Fruit fly (Drosophila melanogaster) whole organism, embryonic: ENCODE data around the gene CG10300.

Experiments used
- Blimp-1 ChIP-seq: fragments of 200-800 bp; sonication (Bioruptor generic); optimal IDR thresholded peaks from 3 replicates; lab custom pipeline; 2018; ENCODE audit warnings: missing biosample characterization, missing genetic modification characterization, mild to moderate bottlenecking, moderate library complexity, missing genetic modification reagents
- CG10274 ChIP-seq: fragments of 200-800 bp; sonication (Bioruptor generic); optimal IDR thresholded peaks from 3 replicates; lab custom pipeline; 2017; ENCODE audit warnings: missing biosample characterization, mild to moderate bottlenecking, missing genetic modification characterization
- CG13424 ChIP-seq: fragments of 200-800 bp; sonication (Bioruptor generic); optimal IDR thresholded peaks from 2 replicates; lab custom pipeline; 2019; ENCODE audit warnings: missing biosample characterization, mild to moderate bottlenecking, missing genetic modification characterization, moderate library complexity
- CG14050 ChIP-seq: fragments of 200-800 bp; sonication (Bioruptor generic); IDR thresholded peaks from 3 replicates; pipeline ENCODE4 v1.3.6; 2022; ENCODE audit warnings: missing biosample characterization, missing genetic modification characterization
- CG15601 ChIP-seq: fragments of 200-800 bp; sonication (Bioruptor generic); optimal IDR thresholded peaks from 3 replicates; lab custom pipeline; 2019; ENCODE audit warnings: missing biosample characterization, mild to moderate bottlenecking, missing genetic modification characterization, moderate library complexity
- CG17829 ChIP-seq: fragments of 200-800 bp; optimal IDR thresholded peaks from 2 replicates; lab custom pipeline; 2019; ENCODE audit warnings: missing biosample characterization, mild to moderate bottlenecking, missing genetic modification characterization, moderate library complexity
- CG18011 ChIP-seq: fragments of 200-800 bp; sonication (Bioruptor generic); optimal IDR thresholded peaks from 2 replicates; lab custom pipeline; 2017; ENCODE audit warnings: missing biosample characterization, missing genetic modification characterization, mild to moderate bottlenecking, moderate library complexity, missing genotype
- CG2712 ChIP-seq: fragments of 200-800 bp; optimal IDR thresholded peaks from 3 replicates; lab custom pipeline; 2019; ENCODE audit warnings: missing biosample characterization, mild to moderate bottlenecking, missing genetic modification characterization, moderate library complexity
- CG32767 ChIP-seq: fragments of 200-800 bp; sonication (Bioruptor generic); IDR thresholded peaks from 2 replicates; pipeline ENCODE4 v1.3.6; 2022; ENCODE audit warnings: missing biosample characterization, missing genetic modification characterization
- CG34376 ChIP-seq: fragments of 200-800 bp; sonication (Bioruptor generic); optimal IDR thresholded peaks from 2 replicates; lab custom pipeline; 2018; ENCODE audit warnings: missing biosample characterization, mild to moderate bottlenecking, missing genetic modification characterization
- CG3847 ChIP-seq: fragments of 200-800 bp; sonication (Bioruptor generic); IDR thresholded peaks from 2 replicates; pipeline ENCODE4 v1.3.6; 2022; ENCODE audit warnings: missing biosample characterization, missing genetic modification characterization
- CG4282 ChIP-seq: fragments of 200-800 bp; sonication (Bioruptor generic); optimal IDR thresholded peaks from 2 replicates; lab custom pipeline; 2016; ENCODE audit warnings: missing biosample characterization, missing genetic modification characterization
- CG4617 ChIP-seq: fragments of 200-800 bp; sonication (Bioruptor generic); optimal IDR thresholded peaks from 3 replicates; lab custom pipeline; 2016; ENCODE audit warnings: missing biosample characterization, missing genetic modification characterization, borderline replicate concordance
- CG6654 ChIP-seq: fragments of 200-800 bp; sonication (Bioruptor generic); optimal IDR thresholded peaks from 2 replicates; lab custom pipeline; 2017; ENCODE audit warnings: missing biosample characterization, mild to moderate bottlenecking, missing genetic modification characterization
- CG7963 ChIP-seq: fragments of 200-800 bp; sonication (Bioruptor generic); IDR thresholded peaks from 3 replicates; pipeline ENCODE4 v1.3.6; 2022; ENCODE audit warnings: missing biosample characterization, missing genetic modification characterization; ENCODE audit not compliant: partially characterized antibody
- CG8281 ChIP-seq: fragments of 200-800 bp; sonication (Bioruptor generic); optimal IDR thresholded peaks from 2 replicates; lab custom pipeline; 2018; ENCODE audit warnings: missing biosample characterization, mild to moderate bottlenecking, missing genetic modification characterization, moderate library complexity
- CG8388 ChIP-seq: fragments of 200-800 bp; sonication (Bioruptor generic); optimal IDR thresholded peaks from 2 replicates; lab custom pipeline; 2019; ENCODE audit warnings: missing biosample characterization, mild to moderate bottlenecking, missing genetic modification characterization, moderate library complexity
- CG9437 ChIP-seq: fragments of 200-800 bp; sonication (Bioruptor generic); optimal IDR thresholded peaks from 2 replicates; lab custom pipeline; 2018; ENCODE audit warnings: missing biosample characterization, mild to moderate bottlenecking, missing genetic modification characterization
- CG9817 ChIP-seq: fragments of 200-800 bp; sonication (Bioruptor generic); optimal IDR thresholded peaks from 2 replicates; lab custom pipeline; 2018; ENCODE audit warnings: missing biosample characterization, mild to moderate bottlenecking, missing genetic modification characterization, moderate library complexity
- CG9932 ChIP-seq: fragments of 200-800 bp; sonication (Bioruptor generic); IDR thresholded peaks from 2 replicates; pipeline ENCODE4 v1.3.6; 2022; ENCODE audit warnings: missing biosample characterization, missing genetic modification characterization
- Deaf1 ChIP-seq: fragments of 200-800 bp; optimal IDR thresholded peaks from 3 replicates; lab custom pipeline; 2019; ENCODE audit warnings: missing biosample characterization, mild to moderate bottlenecking, missing genetic modification characterization, moderate library complexity
- Ets65A ChIP-seq: fragments of 200-800 bp; sonication (Bioruptor generic); peaks from one replicate; lab custom pipeline; 2016; ENCODE audit warnings: missing biosample characterization, missing genetic modification characterization
- Gug ChIP-seq: fragments of 200-800 bp; sonication (Bioruptor generic); IDR thresholded peaks from 4 replicates; pipeline ENCODE4 v1.3.6; 2022; ENCODE audit warnings: missing biosample characterization, missing genetic modification characterization
- Hmx ChIP-seq: fragments of 200-800 bp; sonication (Bioruptor generic); optimal IDR thresholded peaks from 2 replicates; lab custom pipeline; 2016; ENCODE audit warnings: missing biosample characterization, missing genetic modification characterization
- Hr78 ChIP-seq, 2 experiments: fragments of 200-800 bp in 1 of 2; fragments of >200 bp in 1 of 2; sonication (Bioruptor generic) in 1 of 2; optimal IDR thresholded peaks; 2 replicates each; lab custom pipeline; 2017 to 2019; ENCODE audit warnings: missing biosample characterization in 2 of 2, missing genetic modification characterization in 2 of 2, mild to moderate bottlenecking in 1 of 2, moderate library complexity in 1 of 2
- NK7.1 ChIP-seq: fragments of 200-800 bp; sonication (Bioruptor generic); optimal IDR thresholded peaks from 3 replicates; lab custom pipeline; 2016; ENCODE audit warnings: missing biosample characterization, missing genetic modification characterization
- Neu2 ChIP-seq: fragments of 200-800 bp; sonication (Bioruptor generic); optimal IDR thresholded peaks from 3 replicates; lab custom pipeline; 2016; ENCODE audit warnings: missing biosample characterization, missing genetic modification characterization, borderline replicate concordance
- NfI ChIP-seq: fragments of 200-800 bp; sonication (Bioruptor generic); optimal IDR thresholded peaks from 3 replicates; lab custom pipeline; 2018; ENCODE audit warnings: missing biosample characterization, mild to moderate bottlenecking, missing genetic modification characterization, moderate library complexity
- Pdp1 ChIP-seq, 2 experiments: fragments of 200-800 bp; sonication (Bioruptor generic); optimal IDR thresholded peaks; 3 replicates each; lab custom pipeline; 2016; ENCODE audit warnings: missing biosample characterization in 2 of 2, missing genetic modification characterization in 2 of 2, mild to moderate bottlenecking in 1 of 2, moderate library complexity in 1 of 2
- Trl ChIP-seq, 3 experiments: fragments of >200 bp in 2 of 3; fragments of 200-800 bp in 1 of 3; sonication (Bioruptor generic) in 1 of 3; optimal IDR thresholded peaks; 2 replicates in 1 of 3; 3 replicates in 2 of 3; lab custom pipeline; 2016 to 2017; ENCODE audit warnings: missing biosample characterization in 1 of 3, missing genetic modification characterization in 1 of 3
- aop ChIP-seq: fragments of 200-800 bp; sonication (Bioruptor generic); IDR thresholded peaks from 2 replicates; pipeline ENCODE4 v1.3.6; 2022; ENCODE audit warnings: missing biosample characterization, missing genetic modification characterization
- bowl ChIP-seq: fragments of 200-800 bp; sonication (Bioruptor generic); IDR thresholded peaks from 2 replicates; pipeline ENCODE4 v1.3.6; 2022; ENCODE audit warnings: missing biosample characterization, missing genetic modification characterization
- chn ChIP-seq: fragments of 200-800 bp; sonication (Bioruptor generic); optimal IDR thresholded peaks from 2 replicates; lab custom pipeline; 2016; ENCODE audit warnings: missing biosample characterization, missing genetic modification characterization
- ci ChIP-seq: fragments of 200-800 bp; sonication (Bioruptor generic); IDR thresholded peaks from 3 replicates; pipeline ENCODE4 v1.3.6; 2022; ENCODE audit warnings: missing biosample characterization, missing genetic modification characterization
- dati ChIP-seq: fragments of 200-800 bp; sonication (Bioruptor generic); IDR thresholded peaks from 2 replicates; pipeline ENCODE4 v1.3.6; 2022; ENCODE audit warnings: missing biosample characterization, missing genetic modification characterization
- ind ChIP-seq: fragments of 200-800 bp; sonication (Bioruptor generic); optimal IDR thresholded peaks from 3 replicates; lab custom pipeline; 2016; ENCODE audit warnings: missing biosample characterization, missing genetic modification characterization
- kay ChIP-seq: fragments of 200-800 bp; sonication (Bioruptor generic); optimal IDR thresholded peaks from 2 replicates; lab custom pipeline; 2016; ENCODE audit warnings: missing biosample characterization, missing genetic modification characterization
- klu ChIP-seq: fragments of 200-800 bp; sonication (Bioruptor generic); IDR thresholded peaks from 2 replicates; pipeline ENCODE4 v1.3.6; 2022; ENCODE audit warnings: missing biosample characterization, missing genetic modification characterization
- lbe ChIP-seq: fragments of 200-800 bp; sonication (Bioruptor generic); optimal IDR thresholded peaks from 2 replicates; lab custom pipeline; 2016; ENCODE audit warnings: missing biosample characterization, mild to moderate bottlenecking, missing genetic modification characterization
- oc ChIP-seq: fragments of 200-800 bp; sonication (Bioruptor generic); optimal IDR thresholded peaks from 2 replicates; lab custom pipeline; 2018; ENCODE audit warnings: missing biosample characterization, mild to moderate bottlenecking, missing genetic modification characterization, moderate library complexity
- pita ChIP-seq: fragments of 200-800 bp; sonication (Bioruptor generic); optimal IDR thresholded peaks from 2 replicates; lab custom pipeline; 2017; ENCODE audit warnings: missing biosample characterization, mild to moderate bottlenecking, missing genetic modification characterization
- pum ChIP-seq: fragments of 200-800 bp; sonication (Bioruptor generic); optimal IDR thresholded peaks from 2 replicates; lab custom pipeline; 2016; ENCODE audit warnings: missing biosample characterization, missing genetic modification characterization
- ranshi ChIP-seq: fragments of 200-800 bp; sonication (Bioruptor generic); IDR thresholded peaks from 2 replicates; pipeline ENCODE4 v1.3.6; 2022; ENCODE audit warnings: missing biosample characterization, missing genetic modification characterization
- sens-2 ChIP-seq: fragments of 200-800 bp; sonication (Bioruptor generic); IDR thresholded peaks from 2 replicates; pipeline ENCODE4 v1.3.6; 2022; ENCODE audit warnings: missing biosample characterization, missing genetic modification characterization
- seq ChIP-seq: fragments of 200-800 bp; sonication (Bioruptor generic); IDR thresholded peaks from 2 replicates; pipeline ENCODE4 v1.3.6; 2022; ENCODE audit warnings: missing biosample characterization, missing genetic modification characterization
- sna ChIP-seq: fragments of 200-800 bp; sonication (Bioruptor generic); IDR thresholded peaks from 2 replicates; pipeline ENCODE4 v1.3.6; 2022; ENCODE audit warnings: missing biosample characterization, missing genetic modification characterization; ENCODE audit not compliant: partially characterized antibody
- so ChIP-seq: fragments of 200-800 bp; sonication (Bioruptor generic); IDR thresholded peaks from 3 replicates; pipeline ENCODE4 v1.3.6; 2022; ENCODE audit warnings: missing biosample characterization, missing genetic modification characterization

The CG10300 gene

dm6 chr3R:23685955-23686354, 25.4 kb upstream of the CG10300 start, which contains the start of gene SPE:
TSS of gene SPE (plus strand) at chr3R:23686255.
- TF ChIP-seq CG34376 (GFP tag; lab: Kevin White, UChicago), result peak; percentile 9
- no peak for TF ChIP-seq CG9817
- TF ChIP-seq CG9437 (GFP tag; lab: Kevin White, UChicago), result no peak
- TF ChIP-seq Gug, result no peak

dm6 chr3R:23686924-23687323, 24.4 kb upstream of the CG10300 start:
- TF ChIP-seq pita (GFP tag; lab: Kevin White, UChicago) (no peak), Ets65A (GFP tag; lab: Kevin White, UChicago) (peak; percentile 70)

- TF ChIP-seq kay (GFP tag; lab: Kevin White, UChicago) (no peak), NK7.1 (GFP tag; lab: Kevin White, UChicago) (no peak), ci (GFP tag; lab: Robert Waterston, UW) (no peak), CG15601 (tag; lab: Kevin White, UChicago) (peak; percentile 100), CG9437 (GFP tag; lab: Kevin White, UChicago) (no peak), CG3847 (GFP tag; lab: Robert Waterston, UW) (no peak), NfI (no peak), CG6654 (GFP tag; lab: Kevin White, UChicago) (no peak), CG2712 (no peak), CG8388 (no peak), Ets65A (GFP tag; lab: Kevin White, UChicago) (no peak), dati (GFP tag; lab: Robert Waterston, UW) (no peak), so (no peak), bowl (GFP tag; lab: Robert Waterston, UW) (no peak), ranshi (GFP tag; lab: Robert Waterston, UW) (no peak), Neu2 (GFP tag; lab: Kevin White, UChicago) (no peak), Trl (optimal IDR thresholded peaks at IDR 0.05; lab: Kevin White, UChicago) (no peak), Trl (GFP tag; optimal IDR thresholded peaks at IDR 0.05; lab: Kevin White, UChicago) (no peak), CG14050 (GFP tag; lab: Robert Waterston, UW) (no peak), CG18011 (GFP tag; lab: Kevin White, UChicago) (no peak), Hmx (no peak), oc (tag; lab: Kevin White, UChicago) (no peak), CG4282 (GFP tag; lab: Kevin White, UChicago) (no peak), seq (no peak), CG9932 (GFP tag; lab: Robert Waterston, UW) (no peak), Pdp1 (GFP tag; optimal IDR thresholded peaks at IDR 0.05; lab: Kevin White, UChicago) (no peak), pum (GFP tag; lab: Kevin White, UChicago) (no peak), CG32767 (no peak), Hr78 (GFP tag; optimal IDR thresholded peaks at IDR 0.05; lab: Kevin White, UChicago) (no peak), klu (GFP tag; lab: Robert Waterston, UW) (no peak), aop (GFP tag; lab: Robert Waterston, UW) (no peak), CG4617 (GFP tag; lab: Kevin White, UChicago) (peak; percentile 52), Blimp-1 (GFP tag; lab: Kevin White, UChicago) (no peak), CG7963 (GFP tag; lab: Robert Waterston, UW) (no peak), chn (GFP tag; lab: Kevin White, UChicago) (no peak), sna (GFP tag; lab: Robert Waterston, UW) (no peak), CG10274 (GFP tag; lab: Kevin White, UChicago) (no peak), CG13424 (no peak), sens-2 (GFP tag; lab: Robert Waterston, UW) (no peak), CG17829 (no peak), Deaf1 (no peak), lbe (GFP tag; lab: Kevin White, UChicago) (no peak), CG8281 (no peak), ind (GFP tag; lab: Kevin White, UChicago) (no peak)
These were observed 16.7 kb upstream of the CG10300 start, which contains the start of gene CG10254 for dm6 chr3R:23694579-23695033. TSS of gene CG10254 (minus strand) at chr3R:23694983.
